Worm (Caenorhabditis elegans) whole organism, L2 larva: ENCODE measurements around the gene tre-5.

Experiments
- R02D3.7 ChIP-seq: fragments of 150-350 bp; optimal IDR thresholded peaks from 2 replicates; lab custom pipeline; 2014; ENCODE audit warnings: missing biosample characterization, missing genetic modification characterization
- aly-2 ChIP-seq: fragments of 150-350 bp; optimal IDR thresholded peaks from 2 replicates; lab custom pipeline; 2014; ENCODE audit warnings: missing biosample characterization, missing genetic modification characterization
- ama-1 ChIP-seq: fragments of 150-350 bp; optimal IDR thresholded peaks from 2 replicates; lab custom pipeline; 2018; ENCODE audit warnings: inconsistent platforms
- elt-3 ChIP-seq: sonication (generic microtip); optimal IDR thresholded peaks from 2 replicates; lab custom pipeline; 2017; ENCODE audit warnings: missing biosample characterization, missing genetic modification characterization
- lin-39 ChIP-seq: fragments of 150-350 bp; optimal IDR thresholded peaks from 2 replicates; lab custom pipeline; 2014; ENCODE audit warnings: missing biosample characterization, missing genetic modification reagents, missing genetic modification characterization
- nhr-23 ChIP-seq: fragments of 150-350 bp; optimal IDR thresholded peaks from 2 replicates; lab custom pipeline; 2014; ENCODE audit warnings: missing biosample characterization, missing genetic modification reagents, missing genetic modification characterization
- nhr-237 ChIP-seq: fragments of 150-350 bp; optimal IDR thresholded peaks from 2 replicates; lab custom pipeline; 2014; ENCODE audit warnings: missing biosample characterization, missing genetic modification characterization
- nhr-6 ChIP-seq: fragments of 150-350 bp; optimal IDR thresholded peaks from 2 replicates; lab custom pipeline; 2014; ENCODE audit warnings: missing biosample characterization, missing genetic modification characterization
- nhr-77 ChIP-seq: fragments of 150-350 bp; optimal IDR thresholded peaks from 2 replicates; lab custom pipeline; 2014; ENCODE audit warnings: missing biosample characterization, missing genetic modification characterization
- sma-3 ChIP-seq: sonication (generic microtip); optimal IDR thresholded peaks from 2 replicates; lab custom pipeline; 2016; ENCODE audit warnings: missing genetic modification reagents, missing genetic modification characterization, missing compliant biosample characterization
- unc-39 ChIP-seq: fragments of 150-350 bp; optimal IDR thresholded peaks from 2 replicates; lab custom pipeline; 2014; ENCODE audit warnings: missing biosample characterization, missing genetic modification characterization
- unc-55 ChIP-seq: fragments of 150-350 bp; sonication (generic microtip); optimal IDR thresholded peaks from 3 replicates; lab custom pipeline; 2014; ENCODE audit warnings: missing biosample characterization, missing genetic modification reagents, missing genetic modification characterization

- TF ChIP-seq aly-2 (tag; lab: Kevin White, UChicago) = no peak
- no peak for TF ChIP-seq nhr-6
- TF ChIP-seq nhr-77 (tag; lab: Kevin White, UChicago) = no peak
- no peak for TF ChIP-seq ama-1 (lab: Kevin White, UChicago)
- no peak for TF ChIP-seq unc-39 (tag; lab: Kevin White, UChicago)
- no peak for TF ChIP-seq R02D3.7 (tag; lab: Kevin White, UChicago)
- TF ChIP-seq nhr-23 = no peak
- TF ChIP-seq lin-39 (tag; lab: Kevin White, UChicago) = no peak
- no peak for TF ChIP-seq nhr-237 (tag; lab: Kevin White, UChicago)
- TF ChIP-seq sma-3 (GFP tag; lab: Kevin White, UChicago) = no peak
- no peak for TF ChIP-seq elt-3
- no peak for TF ChIP-seq unc-55 (GFP tag; lab: Kevin White, UChicago)
Measured at ce11 chrII:19238-19637, 35.9 kb downstream of the tre-5 start, which contains the start of gene gmeb-1.
